Worm (Caenorhabditis elegans) whole organism, young adult: ENCODE data around the gene nhr-44.

Experiments
- B0261.1 ChIP-seq: sonication (generic microtip); optimal IDR thresholded peaks from 2 replicates; lab custom pipeline; 2016; ENCODE audit warnings: mild to moderate bottlenecking, missing genetic modification characterization, moderate library complexity, missing compliant biosample characterization
- B0336.3 ChIP-seq: fragments of 200-800 bp; sonication (Bioruptor generic); IDR thresholded peaks from 2 replicates; pipeline ENCODE4 v1.3.6; 2022; ENCODE audit warnings: missing genetic modification characterization, missing compliant biosample characterization
- C06A6.2 ChIP-seq: fragments of 200-800 bp; sonication (Bioruptor generic); conservative IDR thresholded peaks from 2 replicates; pipeline ENCODE4 v1.3.6; 2022; ENCODE audit warnings: missing genetic modification characterization, missing compliant biosample characterization
- F52B5.7 ChIP-seq: sonication (generic microtip); optimal IDR thresholded peaks from 2 replicates; lab custom pipeline; 2016; ENCODE audit warnings: mild to moderate bottlenecking, missing genetic modification characterization, missing compliant biosample characterization
- F57C9.4 ChIP-seq: sonication (generic microtip); optimal IDR thresholded peaks from 2 replicates; lab custom pipeline; 2017; ENCODE audit warnings: mild to moderate bottlenecking, missing genetic modification characterization, missing compliant biosample characterization
- K11D2.4 ChIP-seq: fragments of 200-800 bp; sonication (Bioruptor generic); IDR thresholded peaks from 2 replicates; pipeline ENCODE4 v1.3.6; 2022; ENCODE audit warnings: missing genetic modification reagents, missing genetic modification characterization, missing compliant biosample characterization
- K12H6.12 ChIP-seq: fragments of 200-800 bp; sonication (Bioruptor generic); optimal IDR thresholded peaks from 2 replicates; lab custom pipeline; 2018; ENCODE audit warnings: mild to moderate bottlenecking, missing genetic modification characterization, missing compliant biosample characterization
- Y53G8AR.9 ChIP-seq: fragments of 200-800 bp; sonication (Bioruptor generic); conservative IDR thresholded peaks from 2 replicates; pipeline ENCODE4 v1.3.6; 2022; ENCODE audit warnings: missing genetic modification reagents, missing genetic modification characterization, missing compliant biosample characterization
- ZK185.1 ChIP-seq: sonication (generic microtip); optimal IDR thresholded peaks from 2 replicates; lab custom pipeline; 2016; ENCODE audit warnings: mild to moderate bottlenecking, missing genetic modification characterization, missing compliant biosample characterization; ENCODE audit not compliant: poor library complexity, severe bottlenecking
- akir-1 ChIP-seq: fragments of 200-800 bp; sonication (Bioruptor generic); optimal IDR thresholded peaks from 2 replicates; lab custom pipeline; 2018; ENCODE audit warnings: mild to moderate bottlenecking, missing genetic modification characterization, moderate library complexity, missing compliant biosample characterization
- ccch-3 ChIP-seq: fragments of 200-800 bp; sonication (Bioruptor generic); optimal IDR thresholded peaks from 2 replicates; lab custom pipeline; 2018; ENCODE audit warnings: mild to moderate bottlenecking, missing genetic modification characterization, missing compliant biosample characterization
- cebp-1 ChIP-seq, 2 experiments: fragments of 200-800 bp in 1 of 2; sonication (Bioruptor generic) in 1 of 2; sonication (generic microtip) in 1 of 2; IDR thresholded peaks in 1 of 2; optimal IDR thresholded peaks in 1 of 2; 2 replicates each; pipeline versions ENCODE4 v1.3.6 to Lab custom; 2017 to 2022; ENCODE audit warnings: missing compliant biosample characterization in 2 of 2, missing genetic modification characterization in 2 of 2, mild to moderate bottlenecking in 1 of 2, missing genetic modification reagents in 1 of 2, moderate library complexity in 1 of 2
- cebp-2 ChIP-seq: fragments of 200-800 bp; sonication (Bioruptor generic); IDR thresholded peaks from 2 replicates; pipeline ENCODE4 v1.3.6; 2022; ENCODE audit warnings: missing genetic modification characterization, missing compliant biosample characterization
- ceh-27 ChIP-seq: fragments of 200-800 bp; sonication (Bioruptor generic); optimal IDR thresholded peaks from 2 replicates; lab custom pipeline; 2018; ENCODE audit warnings: mild to moderate bottlenecking, missing genetic modification characterization, moderate library complexity, missing compliant biosample characterization
- ceh-58 ChIP-seq: fragments of 200-800 bp; sonication (Bioruptor generic); IDR thresholded peaks from 2 replicates; pipeline ENCODE4 v1.3.6; 2022; ENCODE audit warnings: missing genetic modification characterization, missing compliant biosample characterization
- egl-18 ChIP-seq: fragments of 200-800 bp; sonication (Bioruptor generic); IDR thresholded peaks from 2 replicates; pipeline ENCODE4 v1.3.6; 2022; ENCODE audit warnings: missing genetic modification reagents, missing genetic modification characterization, missing compliant biosample characterization
- hlh-12 ChIP-seq: sonication (generic microtip); optimal IDR thresholded peaks from 2 replicates; lab custom pipeline; 2016; ENCODE audit warnings: missing genetic modification characterization, missing compliant biosample characterization
- hmg-1.2 ChIP-seq: fragments of 200-800 bp; sonication (Bioruptor generic); IDR thresholded peaks from 2 replicates; pipeline ENCODE4 v1.3.6; 2022; ENCODE audit warnings: missing genetic modification reagents, missing genetic modification characterization, missing compliant biosample characterization
- let-607 ChIP-seq, 2 experiments: fragments of 200-800 bp in 1 of 2; sonication (Bioruptor generic) in 1 of 2; sonication (generic microtip) in 1 of 2; optimal IDR thresholded peaks; 2 replicates each; lab custom pipeline; 2016 to 2018; ENCODE audit warnings: mild to moderate bottlenecking in 2 of 2, missing compliant biosample characterization in 2 of 2, missing genetic modification characterization in 2 of 2, moderate library complexity in 2 of 2, missing genotype in 1 of 2
- lin-35 ChIP-seq, 3 experiments: fragments of 150-350 bp in 2 of 3; sonication (generic microtip) in 1 of 3; optimal IDR thresholded peaks; 2 replicates each; lab custom pipeline; 2014 to 2018; ENCODE audit warnings: missing biosample characterization in 3 of 3, missing genetic modification characterization in 3 of 3, missing genetic modification reagents in 3 of 3
- lin-54 ChIP-seq: fragments of 200-800 bp; sonication (Bioruptor generic); optimal IDR thresholded peaks from 2 replicates; lab custom pipeline; 2018; ENCODE audit warnings: mild to moderate bottlenecking, missing genetic modification characterization, missing compliant biosample characterization
- lir-1 ChIP-seq: fragments of 200-800 bp; sonication (Bioruptor generic); conservative IDR thresholded peaks from 2 replicates; pipeline ENCODE4 v1.3.6; 2022; ENCODE audit warnings: missing genetic modification reagents, missing genetic modification characterization, missing compliant biosample characterization
- lsy-27 ChIP-seq: sonication (generic microtip); optimal IDR thresholded peaks from 2 replicates; lab custom pipeline; 2017; ENCODE audit warnings: missing genetic modification characterization, mild to moderate bottlenecking, missing compliant biosample characterization, antibody characterized with exemption, missing genotype, borderline replicate concordance; ENCODE audit not compliant: insufficient read depth
- madf-3 ChIP-seq: fragments of 200-800 bp; sonication (Bioruptor generic); IDR thresholded peaks from 2 replicates; pipeline ENCODE4 v1.3.6; 2022; ENCODE audit warnings: missing genetic modification reagents, missing genetic modification characterization, missing compliant biosample characterization
- mel-28 ChIP-seq: sonication (generic microtip); optimal IDR thresholded peaks from 2 replicates; lab custom pipeline; 2016; ENCODE audit warnings: borderline replicate concordance, mild to moderate bottlenecking, missing genetic modification characterization, missing compliant biosample characterization
- mes-4 ChIP-seq: sonication (generic microtip); optimal IDR thresholded peaks from 2 replicates; lab custom pipeline; 2016; ENCODE audit warnings: missing genotype, missing genetic modification characterization, missing compliant biosample characterization
- nfya-2 ChIP-seq: fragments of 200-800 bp; sonication (Bioruptor generic); IDR thresholded peaks from 2 replicates; pipeline ENCODE4 v1.3.6; 2022; ENCODE audit warnings: missing genetic modification reagents, missing genetic modification characterization, missing compliant biosample characterization
- nfyb-1 ChIP-seq: fragments of 200-800 bp; sonication (Bioruptor generic); IDR thresholded peaks from 2 replicates; pipeline ENCODE4 v1.3.6; 2022; ENCODE audit warnings: missing genetic modification reagents, missing genetic modification characterization, missing compliant biosample characterization
- nhr-80 ChIP-seq: sonication (generic microtip); optimal IDR thresholded peaks from 2 replicates; lab custom pipeline; 2016; ENCODE audit warnings: missing genetic modification characterization, missing compliant biosample characterization
- nhr-90 ChIP-seq: sonication (generic microtip); optimal IDR thresholded peaks from 2 replicates; lab custom pipeline; 2016; ENCODE audit warnings: missing genotype, mild to moderate bottlenecking, missing genetic modification characterization, missing compliant biosample characterization
- rcor-1 ChIP-seq: fragments of 200-800 bp; sonication (Bioruptor generic); IDR thresholded peaks from 2 replicates; pipeline ENCODE4 v1.3.6; 2022; ENCODE audit warnings: missing genetic modification reagents, missing genetic modification characterization, missing compliant biosample characterization
- xnd-1 ChIP-seq: sonication (generic microtip); optimal IDR thresholded peaks from 2 replicates; lab custom pipeline; 2016; ENCODE audit warnings: missing genotype, missing genetic modification reagents, missing genetic modification characterization, missing compliant biosample characterization
- ztf-18 ChIP-seq: sonication (generic microtip); optimal IDR thresholded peaks from 2 replicates; lab custom pipeline; 2016; ENCODE audit warnings: missing genotype, mild to moderate bottlenecking, missing genetic modification characterization, missing compliant biosample characterization
- ztf-22 ChIP-seq: fragments of 200-800 bp; sonication (Bioruptor generic); optimal IDR thresholded peaks from 2 replicates; lab custom pipeline; 2018; ENCODE audit warnings: mild to moderate bottlenecking, missing genetic modification characterization, moderate library complexity, missing compliant biosample characterization
- ztf-25 ChIP-seq: fragments of 200-800 bp; sonication (Bioruptor generic); IDR thresholded peaks from 2 replicates; pipeline ENCODE4 v1.3.6; 2022; ENCODE audit warnings: missing genetic modification reagents, missing genetic modification characterization, missing compliant biosample characterization
- ztf-26 ChIP-seq: sonication (generic microtip); optimal IDR thresholded peaks from 2 replicates; lab custom pipeline; 2017; ENCODE audit warnings: missing genetic modification characterization, missing compliant biosample characterization
- ztf-3 ChIP-seq: fragments of 200-800 bp; sonication (Bioruptor generic); optimal IDR thresholded peaks from 2 replicates; lab custom pipeline; 2018; ENCODE audit warnings: mild to moderate bottlenecking, missing genetic modification characterization, missing compliant biosample characterization

nhr-44 gene

ce11 chrV:8994801-8995200 is 30.9 kb upstream of the nhr-44 start, which contains the start of gene F59E11.5:
Gene F59E11.5, plus strand, starts transcription at chrV:8995101.
- no peak for TF ChIP-seq lir-1 (GFP tag; lab: Robert Waterston, UW)
- no peak for TF ChIP-seq xnd-1
- TF ChIP-seq ztf-26 (tag; lab: Kevin White, UChicago): no peak
- no peak for TF ChIP-seq ztf-22 (GFP tag; lab: Kevin White, UChicago)
- TF ChIP-seq ceh-58 (GFP tag; lab: Robert Waterston, UW): no peak
- TF ChIP-seq madf-3: no peak
- no peak for TF ChIP-seq lin-54
- no peak for TF ChIP-seq hlh-12 (tag; lab: Kevin White, UChicago)
- TF ChIP-seq mel-28 (tag; lab: Kevin White, UChicago): no peak
- no peak for TF ChIP-seq F57C9.4
- no peak for TF ChIP-seq lsy-27

ce11 chrV:8994272-8994671 is 30.4 kb upstream of the nhr-44 start:
- TF ChIP-seq C06A6.2 (no peak), F57C9.4 (no peak), nfya-2 (GFP tag; lab: Robert Waterston, UW) (no peak), F52B5.7 (tag; lab: Kevin White, UChicago) (no peak), rcor-1 (GFP tag; lab: Robert Waterston, UW) (no peak), mes-4 (tag; lab: Kevin White, UChicago) (no peak), egl-18 (GFP tag; lab: Robert Waterston, UW) (no peak), nhr-90 (no peak), ztf-18 (tag; lab: Kevin White, UChicago) (no peak), K12H6.12 (no peak), nhr-80 (tag; lab: Kevin White, UChicago) (no peak), cebp-1 (GFP tag; IDR thresholded peaks at IDR 0.05; lab: Robert Waterston, UW) (no peak), cebp-1 (tag; optimal IDR thresholded peaks at IDR 0.05; lab: Kevin White, UChicago) (no peak), Y53G8AR.9 (GFP tag; lab: Robert Waterston, UW) (no peak), hmg-1.2 (GFP tag; lab: Robert Waterston, UW) (no peak)
- TF ChIP-seq, all 124 proteins: peak for 0

ce11 chrV:8991679-8992078 is 27.8 kb upstream of the nhr-44 start, which contains the start of gene F59E11.6:
Gene F59E11.6, plus strand, starts transcription at chrV:8991789.
- TF ChIP-seq ZK185.1 (tag; lab: Kevin White, UChicago) (no peak), B0336.3 (GFP tag; lab: Robert Waterston, UW) (no peak), lin-35 (GFP tag; optimal IDR thresholded peaks at IDR 0.05; lab: Kevin White, UChicago) (no peak), cebp-2 (GFP tag; lab: Robert Waterston, UW) (no peak), madf-3 (no peak)
- TF ChIP-seq, all 124 proteins: peak for 0

DNA sequence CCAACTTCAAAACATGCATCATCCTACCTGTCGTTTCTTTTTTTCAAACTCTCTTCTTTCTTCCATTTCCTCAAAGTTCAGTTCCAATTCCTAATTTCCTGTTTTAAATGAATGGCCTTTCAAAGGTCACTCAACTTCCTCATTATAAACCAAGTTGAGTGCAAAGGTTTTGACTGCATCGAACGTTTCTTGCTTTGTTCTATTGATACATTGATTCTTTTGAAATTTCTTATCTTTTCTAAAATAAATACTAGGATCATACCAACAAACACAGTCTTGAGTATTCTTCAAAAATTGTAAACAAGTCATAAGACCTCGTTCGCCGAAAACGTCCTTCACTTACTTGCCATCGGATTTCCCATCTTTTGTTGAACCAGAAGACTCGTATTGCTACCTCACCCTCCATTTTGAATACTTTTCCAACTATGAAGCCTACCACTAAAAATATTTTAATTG is 26.3 kb upstream of the nhr-44 start, which contains the start of gene F59E11.7:
Gene F59E11.7, plus strand, starts transcription at position 51 of the 456 bp plus-strand sequence.
- TF ChIP-seq K11D2.4 (GFP tag; lab: Robert Waterston, UW) (no peak), F52B5.7 (tag; lab: Kevin White, UChicago) (no peak), ccch-3 (GFP tag; lab: Kevin White, UChicago) (no peak), ZK185.1 (tag; lab: Kevin White, UChicago) (no peak)

DNA sequence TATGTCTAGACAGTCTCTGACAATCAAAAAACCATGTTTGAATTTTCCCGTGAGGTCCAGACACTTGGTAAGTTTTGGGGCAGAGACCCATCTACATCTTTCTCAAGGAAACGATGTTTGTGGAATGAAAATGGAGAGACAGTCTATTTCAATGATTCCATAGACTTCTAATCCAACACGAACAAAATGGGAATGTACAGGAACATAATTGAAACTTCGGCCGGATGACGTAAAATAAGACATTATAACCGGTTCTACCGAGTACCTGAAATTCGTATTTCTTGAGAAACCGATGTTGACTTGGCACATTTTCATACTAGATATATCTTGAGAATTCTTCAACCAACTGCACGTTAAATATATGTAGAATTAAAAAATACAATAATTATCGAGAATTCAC is 24.2 kb upstream of the nhr-44 start, which contains the start of gene str-87:
Gene str-87, minus strand, starts transcription at position 101 of the 400 bp plus-strand sequence.
- no peak for TF ChIP-seq hlh-12 (tag; lab: Kevin White, UChicago)
- TF ChIP-seq akir-1 (GFP tag; lab: Kevin White, UChicago): no peak
- no peak for TF ChIP-seq B0261.1 (tag; lab: Kevin White, UChicago)
- TF ChIP-seq ztf-25 (GFP tag; lab: Robert Waterston, UW): no peak
- TF ChIP-seq nfyb-1 (GFP tag; lab: Robert Waterston, UW): no peak
- TF ChIP-seq ceh-27 (GFP tag; lab: Kevin White, UChicago): no peak
- no peak for TF ChIP-seq ztf-3 (GFP tag; lab: Kevin White, UChicago)
- TF ChIP-seq lin-54: no peak
- TF ChIP-seq let-607 (tag; optimal IDR thresholded peaks at IDR 0.05; lab: Kevin White, UChicago): no peak
